Worm (Caenorhabditis elegans) whole organism, L2 larva: ENCODE data around the gene ZK892.5.
A peak's percentile ranks its signal among the peaks of the same experiment; 100 is the strongest.

ENCODE experiments used
- C34F6.9 ChIP-seq: fragments of 150-350 bp; optimal IDR thresholded peaks from 2 replicates; lab custom pipeline; 2014; ENCODE audit warnings: missing biosample characterization, missing genetic modification characterization
- F13H6.1 ChIP-seq: sonication (generic microtip); optimal IDR thresholded peaks from 2 replicates; lab custom pipeline; 2016; ENCODE audit warnings: missing genetic modification characterization, missing compliant biosample characterization
- R02D3.7 ChIP-seq: fragments of 150-350 bp; optimal IDR thresholded peaks from 2 replicates; lab custom pipeline; 2014; ENCODE audit warnings: missing biosample characterization, missing genetic modification characterization
- ZK546.5 ChIP-seq: sonication (generic microtip); optimal IDR thresholded peaks from 2 replicates; lab custom pipeline; 2017; ENCODE audit warnings: missing biosample characterization, missing genetic modification characterization
- alr-1 ChIP-seq: fragments of 150-350 bp; optimal IDR thresholded peaks from 2 replicates; lab custom pipeline; 2014; ENCODE audit warnings: missing biosample characterization, missing genetic modification characterization
- aly-2 ChIP-seq: fragments of 150-350 bp; optimal IDR thresholded peaks from 2 replicates; lab custom pipeline; 2014; ENCODE audit warnings: missing biosample characterization, missing genetic modification characterization
- ama-1 ChIP-seq: fragments of 150-350 bp; optimal IDR thresholded peaks from 2 replicates; lab custom pipeline; 2018; ENCODE audit warnings: inconsistent platforms
- blmp-1 ChIP-seq: sonication (generic microtip); optimal IDR thresholded peaks from 2 replicates; lab custom pipeline; 2017; ENCODE audit warnings: missing genetic modification characterization, mild to moderate bottlenecking, missing compliant biosample characterization, antibody characterized with exemption, moderate library complexity; ENCODE audit not compliant: insufficient read depth
- ceh-82 ChIP-seq: fragments of 150-350 bp; optimal IDR thresholded peaks from 2 replicates; lab custom pipeline; 2014; ENCODE audit warnings: missing biosample characterization, missing genetic modification characterization
- crh-2 ChIP-seq: sonication (generic microtip); optimal IDR thresholded peaks from 2 replicates; lab custom pipeline; 2017; ENCODE audit warnings: missing biosample characterization, missing genetic modification characterization
- dmd-4 ChIP-seq: sonication (generic microtip); optimal IDR thresholded peaks from 2 replicates; lab custom pipeline; 2017; ENCODE audit warnings: missing biosample characterization, missing genetic modification characterization
- elt-1 ChIP-seq: fragments of 150-350 bp; optimal IDR thresholded peaks from 2 replicates; lab custom pipeline; 2014; ENCODE audit warnings: missing biosample characterization, missing genetic modification characterization
- elt-3 ChIP-seq: sonication (generic microtip); optimal IDR thresholded peaks from 2 replicates; lab custom pipeline; 2017; ENCODE audit warnings: missing biosample characterization, missing genetic modification characterization
- fos-1 ChIP-seq: fragments of 150-350 bp; optimal IDR thresholded peaks from 2 replicates; lab custom pipeline; 2014; ENCODE audit warnings: missing biosample characterization, missing genetic modification characterization
- gmeb-1 ChIP-seq: fragments of 150-350 bp; optimal IDR thresholded peaks from 2 replicates; lab custom pipeline; 2014; ENCODE audit warnings: missing biosample characterization, missing genetic modification characterization
- lin-11 ChIP-seq: fragments of 150-350 bp; sonication (generic microtip); optimal IDR thresholded peaks from 2 replicates; lab custom pipeline; 2014; ENCODE audit warnings: missing biosample characterization, missing genetic modification characterization, inconsistent platforms, mixed read lengths
- lsy-2 ChIP-seq, 2 experiments: fragments of 150-350 bp in 1 of 2; sonication (generic microtip) in 1 of 2; optimal IDR thresholded peaks; 2 replicates each; lab custom pipeline; 2014 to 2017; ENCODE audit warnings: missing biosample characterization in 2 of 2, missing genetic modification characterization in 2 of 2
- mab-5 ChIP-seq: fragments of 150-350 bp; optimal IDR thresholded peaks from 2 replicates; lab custom pipeline; 2014; ENCODE audit warnings: missing biosample characterization, missing genetic modification characterization
- mdl-1 ChIP-seq, 2 experiments: fragments of 150-350 bp in 1 of 2; sonication (generic microtip) in 1 of 2; optimal IDR thresholded peaks; 2 replicates each; lab custom pipeline; 2017; ENCODE audit warnings: missing biosample characterization in 2 of 2, missing genetic modification characterization in 2 of 2
- nhr-10 ChIP-seq: sonication (generic microtip); optimal IDR thresholded peaks from 2 replicates; lab custom pipeline; 2017; ENCODE audit warnings: missing biosample characterization, missing genetic modification characterization
- nhr-25 ChIP-seq: fragments of 150-350 bp; sonication (generic microtip); optimal IDR thresholded peaks from 3 replicates; lab custom pipeline; 2014; ENCODE audit warnings: missing biosample characterization, missing genetic modification characterization
- nhr-77 ChIP-seq: fragments of 150-350 bp; optimal IDR thresholded peaks from 2 replicates; lab custom pipeline; 2014; ENCODE audit warnings: missing biosample characterization, missing genetic modification characterization
- peb-1 ChIP-seq: fragments of 150-350 bp; optimal IDR thresholded peaks from 2 replicates; lab custom pipeline; 2014; ENCODE audit warnings: missing biosample characterization, missing genetic modification characterization
- sem-4 ChIP-seq: fragments of 150-350 bp; optimal IDR thresholded peaks from 2 replicates; lab custom pipeline; 2014; ENCODE audit warnings: missing biosample characterization, missing genetic modification reagents, missing genetic modification characterization
- skn-1 ChIP-seq: sonication (generic microtip); optimal IDR thresholded peaks from 2 replicates; lab custom pipeline; 2017; ENCODE audit warnings: missing biosample characterization, missing genetic modification characterization
- sma-3 ChIP-seq: sonication (generic microtip); optimal IDR thresholded peaks from 2 replicates; lab custom pipeline; 2016; ENCODE audit warnings: missing genetic modification reagents, missing genetic modification characterization, missing compliant biosample characterization
- sma-9 ChIP-seq, 2 experiments: fragments of 150-350 bp in 1 of 2; sonication (generic microtip) in 1 of 2; optimal IDR thresholded peaks; 2 replicates each; lab custom pipeline; 2014 to 2016; ENCODE audit warnings: missing genetic modification characterization in 2 of 2, mild to moderate bottlenecking in 1 of 2, missing biosample characterization in 1 of 2, missing compliant biosample characterization in 1 of 2, missing genetic modification reagents in 1 of 2, moderate library complexity in 1 of 2
- snpc-4 ChIP-seq: fragments of 150-350 bp; optimal IDR thresholded peaks from 2 replicates; lab custom pipeline; 2014; ENCODE audit warnings: missing biosample characterization, missing genetic modification characterization
- unc-39 ChIP-seq: fragments of 150-350 bp; optimal IDR thresholded peaks from 2 replicates; lab custom pipeline; 2014; ENCODE audit warnings: missing biosample characterization, missing genetic modification characterization
- unc-55 ChIP-seq: fragments of 150-350 bp; sonication (generic microtip); optimal IDR thresholded peaks from 3 replicates; lab custom pipeline; 2014; ENCODE audit warnings: missing biosample characterization, missing genetic modification reagents, missing genetic modification characterization
- zag-1 ChIP-seq: fragments of 150-350 bp; optimal IDR thresholded peaks from 2 replicates; lab custom pipeline; 2014; ENCODE audit warnings: missing biosample characterization, missing genetic modification characterization
- ztf-1 ChIP-seq: fragments of 200-800 bp; sonication (Bioruptor generic); conservative IDR thresholded peaks from 2 replicates; pipeline ENCODE4 v1.3.6; 2022; ENCODE audit warnings: missing genetic modification characterization, missing compliant biosample characterization
- ztf-11 ChIP-seq: sonication (generic microtip); optimal IDR thresholded peaks from 2 replicates; lab custom pipeline; 2017; ENCODE audit warnings: missing biosample characterization, missing genetic modification characterization
- ztf-4 ChIP-seq: fragments of 150-350 bp; optimal IDR thresholded peaks from 2 replicates; lab custom pipeline; 2014; ENCODE audit warnings: missing biosample characterization, missing genetic modification characterization

Gene ZK892.5

DNA sequence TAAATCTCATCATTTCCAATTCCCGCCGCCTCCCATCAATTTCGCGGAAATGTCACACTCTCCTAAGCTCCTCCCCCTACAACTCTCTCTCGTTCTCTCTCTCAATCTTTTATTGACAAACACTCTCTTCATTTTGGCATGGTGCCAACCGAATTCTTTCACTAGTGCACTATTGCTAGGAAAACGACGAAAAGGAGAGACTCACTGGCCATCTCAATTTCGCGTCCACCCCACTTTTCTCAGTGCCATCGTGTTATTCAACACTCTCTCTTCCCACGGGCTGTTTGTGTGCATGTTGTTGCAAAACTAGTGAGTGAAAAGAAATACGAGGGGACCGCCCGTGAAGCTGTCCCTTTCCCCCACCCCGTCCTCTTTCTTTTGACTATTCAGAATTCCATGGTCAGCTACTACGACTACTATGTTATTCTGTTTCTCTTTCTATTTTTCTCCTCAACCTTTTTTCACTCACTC lies 23.1 kb upstream of the ZK892.5 start (continued):
- TF ChIP-seq crh-2 (tag; lab: Kevin White, UChicago) = peak; percentile 51
- TF ChIP-seq ztf-11 (tag; lab: Kevin White, UChicago) = no peak
- TF ChIP-seq mab-5 = peak; percentile 80
- TF ChIP-seq elt-3 (tag; lab: Kevin White, UChicago) = no peak
- peak; percentile 72 for TF ChIP-seq C34F6.9 (tag; lab: Kevin White, UChicago)
- peak; percentile 31 for TF ChIP-seq ztf-4 (tag; lab: Kevin White, UChicago)
- peak; percentile 63 for TF ChIP-seq unc-55 (GFP tag; lab: Kevin White, UChicago)
- TF ChIP-seq fos-1 (tag; lab: Kevin White, UChicago) = peak; percentile 16
- TF ChIP-seq F13H6.1 (tag; lab: Kevin White, UChicago) = peak; percentile 92
- TF ChIP-seq lin-11 (tag; lab: Kevin White, UChicago) = no peak
- TF ChIP-seq snpc-4 (tag; lab: Kevin White, UChicago) = peak; percentile 9
- TF ChIP-seq ZK546.5 (tag; lab: Kevin White, UChicago) = no peak
- no peak for TF ChIP-seq elt-1
- no peak for TF ChIP-seq ceh-82 (tag; lab: Kevin White, UChicago)
- TF ChIP-seq alr-1 (tag; lab: Kevin White, UChicago) = no peak
- no peak for TF ChIP-seq nhr-10 (tag; lab: Kevin White, UChicago)
- TF ChIP-seq mdl-1 (tag; optimal IDR thresholded peaks at IDR 0.05; lab: Kevin White, UChicago) = peak; percentile 55 to 63
- TF ChIP-seq, all 48 proteins: peak for 22

DNA sequence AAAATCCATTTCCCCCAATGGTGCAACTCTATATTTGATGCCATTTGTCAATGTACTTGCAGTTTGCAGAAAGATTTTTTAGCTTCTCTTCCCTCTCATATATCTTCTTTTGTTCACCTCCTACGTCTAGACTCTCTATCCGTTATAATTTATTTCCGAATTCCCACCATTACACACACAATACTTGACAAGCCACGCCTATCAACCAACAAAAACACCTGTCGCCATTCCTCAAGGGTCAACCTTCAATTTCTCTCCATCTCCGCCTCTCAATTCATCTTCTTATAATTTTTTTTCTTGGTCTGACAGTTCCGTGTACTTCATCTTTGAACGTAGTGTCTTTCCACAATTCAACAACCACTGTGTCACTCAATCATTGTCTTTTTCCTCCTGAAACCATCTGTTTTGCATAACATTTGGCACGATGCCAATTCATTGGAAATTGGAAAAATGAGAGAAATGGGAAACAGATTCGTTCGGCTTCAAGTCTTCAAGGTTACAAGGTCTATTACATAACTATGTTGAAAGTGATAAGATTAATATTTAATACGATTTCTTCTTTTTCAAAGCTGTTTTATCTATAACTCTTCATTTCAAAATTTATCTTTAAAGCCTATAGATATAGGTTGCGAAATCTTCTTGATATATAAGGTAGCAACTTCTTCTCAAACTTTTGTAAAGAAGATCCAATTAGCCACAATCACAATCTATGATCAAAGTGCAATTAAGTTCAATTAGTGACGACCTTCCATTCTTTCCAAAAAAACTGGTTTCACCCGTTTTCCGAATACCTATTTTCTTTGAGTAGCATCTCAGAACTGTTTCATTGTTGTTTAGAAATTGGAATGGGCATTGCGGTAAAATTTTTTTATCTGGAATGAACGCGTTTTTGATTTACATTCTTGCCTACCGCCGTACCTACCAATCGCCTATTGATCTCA lies 21.1 kb upstream of the ZK892.5 start:
- TF ChIP-seq elt-3 (tag; lab: Kevin White, UChicago) (no peak), ama-1 (lab: Kevin White, UChicago) (no peak), zag-1 (no peak), F13H6.1 (tag; lab: Kevin White, UChicago) (no peak), nhr-25 (tag; lab: Kevin White, UChicago) (peak; percentile 54), mab-5 (peak; percentile 65), sma-9 (GFP tag; optimal IDR thresholded peaks at IDR 0.05; lab: Kevin White, UChicago) (peak; percentile 30), sma-9 (tag; optimal IDR thresholded peaks at IDR 0.05; lab: Kevin White, UChicago) (no peak), nhr-10 (tag; lab: Kevin White, UChicago) (no peak), sem-4 (tag; lab: Kevin White, UChicago) (no peak), fos-1 (tag; lab: Kevin White, UChicago) (no peak), C34F6.9 (tag; lab: Kevin White, UChicago) (no peak), elt-1 (no peak), gmeb-1 (tag; lab: Kevin White, UChicago) (no peak), dmd-4 (tag; lab: Kevin White, UChicago) (no peak), ZK546.5 (tag; lab: Kevin White, UChicago) (no peak), nhr-77 (tag; lab: Kevin White, UChicago) (no peak)

DNA sequence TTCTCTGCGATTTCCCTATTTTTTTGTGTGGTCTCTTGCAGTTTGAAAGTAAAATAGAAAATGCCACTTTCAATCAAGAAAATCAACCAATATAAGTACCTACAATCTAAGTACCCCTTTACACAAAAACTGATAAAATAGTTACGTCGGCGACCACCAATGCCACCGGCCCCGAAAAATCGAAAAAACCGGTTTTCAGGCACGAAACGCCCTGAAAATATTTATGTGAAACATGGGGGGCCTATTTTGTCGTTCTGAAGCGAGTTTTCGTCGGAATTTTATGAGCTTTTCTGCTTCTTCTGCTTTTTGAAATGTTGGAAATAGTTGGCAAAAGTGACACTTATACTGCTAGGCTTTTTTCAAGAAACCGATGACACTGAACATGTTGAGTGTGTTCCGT lies 19.4 kb upstream of the ZK892.5 start:
- TF ChIP-seq ceh-82 (tag; lab: Kevin White, UChicago) = no peak
- TF ChIP-seq aly-2 (tag; lab: Kevin White, UChicago) = no peak
- TF ChIP-seq F13H6.1 (tag; lab: Kevin White, UChicago) = no peak
- no peak for TF ChIP-seq sma-3
- TF ChIP-seq nhr-25 (tag; lab: Kevin White, UChicago) = no peak
- TF ChIP-seq peb-1 (tag; lab: Kevin White, UChicago) = no peak
- TF ChIP-seq skn-1 (tag; lab: Kevin White, UChicago) = no peak
- no peak for TF ChIP-seq crh-2 (tag; lab: Kevin White, UChicago)
- no peak for TF ChIP-seq ztf-1 (GFP tag; lab: Robert Waterston, UW)
- TF ChIP-seq R02D3.7 (tag; lab: Kevin White, UChicago) = no peak
- TF ChIP-seq unc-39 (tag; lab: Kevin White, UChicago) = no peak
- no peak for TF ChIP-seq lsy-2 (tag; optimal IDR thresholded peaks at IDR 0.05; lab: Kevin White, UChicago)

DNA sequence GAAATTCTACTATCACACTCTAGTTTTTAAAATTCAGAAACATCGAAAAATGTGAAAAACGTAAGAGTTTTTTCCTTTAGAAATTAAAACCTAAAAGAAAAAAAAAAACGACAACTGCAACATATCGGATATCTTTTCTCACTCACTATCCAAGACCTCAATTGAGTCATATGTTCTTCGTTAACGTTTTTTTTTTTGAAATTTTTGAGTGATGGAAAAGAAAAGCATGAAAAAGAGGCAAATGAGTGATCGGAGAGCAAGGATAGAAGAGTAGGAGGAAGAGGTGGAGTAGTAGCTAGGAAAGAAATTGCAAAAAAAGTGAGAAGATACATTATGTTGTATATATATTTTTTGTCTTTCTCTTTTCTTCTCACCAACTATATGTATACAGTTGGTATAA lies 18.5 kb upstream of the ZK892.5 start:
- no peak for TF ChIP-seq unc-55 (GFP tag; lab: Kevin White, UChicago)
- no peak for TF ChIP-seq blmp-1 (tag; lab: Kevin White, UChicago)
- TF ChIP-seq ZK546.5 (tag; lab: Kevin White, UChicago) = no peak
- TF ChIP-seq C34F6.9 (tag; lab: Kevin White, UChicago) = peak; percentile 37
- TF ChIP-seq nhr-25 (tag; lab: Kevin White, UChicago) = no peak
- peak; percentile 25 for TF ChIP-seq F13H6.1 (tag; lab: Kevin White, UChicago)
